Worm (Caenorhabditis elegans) whole organism, early embryonic: ENCODE measurements around the gene F43E2.11.

Experiments used
- B0310.2 ChIP-seq: sonication (generic microtip); optimal IDR thresholded peaks from 2 replicates; lab custom pipeline; 2016; ENCODE audit warnings: mild to moderate bottlenecking, missing genetic modification characterization, missing compliant biosample characterization
- aly-1 ChIP-seq: sonication (generic microtip); optimal IDR thresholded peaks from 2 replicates; lab custom pipeline; 2016; ENCODE audit warnings: missing genetic modification characterization, missing compliant biosample characterization
- ama-1 ChIP-seq: fragments of 150-350 bp; optimal IDR thresholded peaks from 2 replicates; lab custom pipeline; 2014
- ceh-13 ChIP-seq: fragments of 200-800 bp; sonication (Bioruptor generic); optimal IDR thresholded peaks from 2 replicates; lab custom pipeline; 2018; ENCODE audit warnings: mild to moderate bottlenecking, missing genetic modification characterization, missing compliant biosample characterization
- ceh-36 ChIP-seq: sonication (generic microtip); optimal IDR thresholded peaks from 2 replicates; lab custom pipeline; 2016; ENCODE audit warnings: missing genetic modification characterization, inconsistent platforms, missing compliant biosample characterization
- ets-7 ChIP-seq: sonication (generic microtip); optimal IDR thresholded peaks from 2 replicates; lab custom pipeline; 2016; ENCODE audit warnings: missing genotype, missing genetic modification characterization, missing compliant biosample characterization
- flt-1 ChIP-seq: fragments of 200-800 bp; sonication (Bioruptor generic); IDR thresholded peaks from 2 replicates; pipeline ENCODE4 v1.3.6; 2022; ENCODE audit warnings: missing genetic modification characterization, missing compliant biosample characterization
- hmbx-1 ChIP-seq: sonication (generic microtip); optimal IDR thresholded peaks from 2 replicates; lab custom pipeline; 2016; ENCODE audit warnings: mild to moderate bottlenecking, missing genetic modification characterization, missing compliant biosample characterization
- hmg-4 ChIP-seq: fragments of 200-800 bp; sonication (Bioruptor generic); optimal IDR thresholded peaks from 2 replicates; lab custom pipeline; 2018; ENCODE audit warnings: mild to moderate bottlenecking, missing genetic modification characterization, missing compliant biosample characterization
- hnd-1 ChIP-seq: sonication (generic microtip); optimal IDR thresholded peaks from 2 replicates; lab custom pipeline; 2016; ENCODE audit warnings: missing genetic modification characterization, missing compliant biosample characterization
- scrt-1 ChIP-seq: fragments of 200-800 bp; sonication (Bioruptor generic); IDR thresholded peaks from 2 replicates; pipeline ENCODE4 v1.3.6; 2022; ENCODE audit warnings: missing genetic modification characterization, missing compliant biosample characterization
- sea-1 ChIP-seq: fragments of 200-800 bp; sonication (Bioruptor generic); conservative IDR thresholded peaks from 2 replicates; pipeline ENCODE4 v1.3.6; 2022; ENCODE audit warnings: missing genetic modification characterization, missing compliant biosample characterization
- tbx-11 ChIP-seq: fragments of 200-800 bp; sonication (Bioruptor generic); IDR thresholded peaks from 2 replicates; pipeline ENCODE4 v1.3.6; 2022; ENCODE audit warnings: missing genetic modification characterization, missing compliant biosample characterization
- tbx-37 ChIP-seq: fragments of 200-800 bp; sonication (Bioruptor generic); conservative IDR thresholded peaks from 2 replicates; pipeline ENCODE4 v1.3.6; 2022; ENCODE audit warnings: missing genetic modification reagents, missing genetic modification characterization, missing compliant biosample characterization

DNA sequence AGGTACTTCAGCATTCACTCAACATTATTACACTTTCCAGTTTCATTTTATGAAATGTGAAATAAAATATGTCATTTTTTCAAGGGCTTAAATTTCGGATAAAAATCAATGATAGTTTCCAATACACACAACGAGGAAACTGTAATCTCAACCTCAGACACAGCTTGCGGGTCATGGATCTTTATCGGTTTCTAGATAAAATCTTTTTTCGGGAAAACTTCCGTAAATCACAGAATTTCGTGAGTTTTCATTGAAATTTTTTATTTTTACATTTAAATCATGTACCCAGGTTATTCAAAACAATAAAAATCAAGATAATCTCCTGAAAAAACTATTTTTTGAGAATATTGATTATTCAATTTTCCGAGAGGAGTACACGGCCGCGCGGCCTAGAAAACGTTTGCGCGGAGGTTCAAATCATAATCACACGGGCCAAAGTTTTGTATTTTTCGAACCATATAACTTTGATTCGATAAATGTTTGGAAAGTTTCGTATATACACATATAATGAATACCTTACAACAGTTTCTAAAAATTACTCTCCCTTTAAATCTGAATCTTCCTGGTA is 27.3 kb upstream of the F43E2.11 start:
- no peak for TF ChIP-seq ama-1 (lab: Kevin White, UChicago)
- no peak for TF ChIP-seq ceh-13 (GFP tag; lab: Kevin White, UChicago)
- TF ChIP-seq tbx-11, result no peak
- no peak for TF ChIP-seq B0310.2
- TF ChIP-seq sea-1 (GFP tag; lab: Robert Waterston, UW), result no peak
- TF ChIP-seq scrt-1, result no peak
- no peak for TF ChIP-seq aly-1 (tag; lab: Kevin White, UChicago)
- no peak for TF ChIP-seq hmbx-1 (tag; lab: Kevin White, UChicago)
- TF ChIP-seq tbx-37, result no peak
- TF ChIP-seq flt-1, result no peak
- TF ChIP-seq hnd-1 (tag; lab: Kevin White, UChicago), result no peak
- no peak for TF ChIP-seq hmg-4 (GFP tag; lab: Kevin White, UChicago)
- TF ChIP-seq ceh-36, result no peak
- no peak for TF ChIP-seq ets-7 (tag; lab: Kevin White, UChicago)
